Worm (Caenorhabditis elegans): ENCODE data around the gene cdh-5.

Gene cdh-5

ce11 chrIV:8629609-8630052, 39.1 kb upstream of the cdh-5 start:
- TF ChIP-seq sma-3 (GFP tag; optimal IDR thresholded peaks at IDR 0.05) (no peak), elt-1 (tag; optimal IDR thresholded peaks at IDR 0.05) (no peak), ZK546.5 (tag; optimal IDR thresholded peaks at IDR 0.05) (no peak), lin-13 (GFP tag; optimal IDR thresholded peaks at IDR 0.05) (no peak), mbf-1 (tag; optimal IDR thresholded peaks at IDR 0.05) (no peak), skn-1 (tag; optimal IDR thresholded peaks at IDR 0.05) (no peak), nhr-12 (tag; optimal IDR thresholded peaks at IDR 0.05) (no peak), nhr-77 (tag; optimal IDR thresholded peaks at IDR 0.05) (no peak), nhr-6 (tag; optimal IDR thresholded peaks at IDR 0.05) (no peak), nhr-10 (tag; optimal IDR thresholded peaks at IDR 0.05) (no peak), alr-1 (tag; optimal IDR thresholded peaks at IDR 0.05) (no peak), ceh-16 (tag; optimal IDR thresholded peaks at IDR 0.05) (no peak), elt-3 (tag; optimal IDR thresholded peaks at IDR 0.05) (no peak), C34F6.9 (tag; optimal IDR thresholded peaks at IDR 0.05) (peak; percentile 59), nhr-129 (tag; optimal IDR thresholded peaks at IDR 0.05) (peak; percentile 83), ztf-1 (GFP tag; conservative IDR thresholded peaks at IDR 0.05) (no peak), nhr-25 (tag; optimal IDR thresholded peaks at IDR 0.05) (no peak), unc-62 (GFP tag; optimal IDR thresholded peaks at IDR 0.05) (no peak), lin-39 (tag; optimal IDR thresholded peaks at IDR 0.05) (no peak), R02D3.7 (tag; optimal IDR thresholded peaks at IDR 0.05) (no peak), nhr-11 (tag; optimal IDR thresholded peaks at IDR 0.05) (no peak), crh-2 (tag; optimal IDR thresholded peaks at IDR 0.05) (peak; percentile 59), ama-1 (optimal IDR thresholded peaks at IDR 0.05) (no peak), mdl-1 (tag; optimal IDR thresholded peaks at IDR 0.05) (peak in 1 of 2 experiments; percentile 36), blmp-1 (tag; optimal IDR thresholded peaks at IDR 0.05; ENCODE audit: insufficient read depth) (no peak), F13H6.1 (tag; optimal IDR thresholded peaks at IDR 0.05) (peak; percentile 86), sem-4 (tag; optimal IDR thresholded peaks at IDR 0.05) (peak; percentile 56), lsy-2 (tag; optimal IDR thresholded peaks at IDR 0.05) (peak; percentile 35 to 59), sma-9 (GFP tag; optimal IDR thresholded peaks at IDR 0.05) (peak; percentile 63), sma-9 (tag; optimal IDR thresholded peaks at IDR 0.05) (no peak), unc-39 (tag; optimal IDR thresholded peaks at IDR 0.05) (no peak), ztf-11 (tag; optimal IDR thresholded peaks at IDR 0.05) (no peak), nhr-237 (tag; optimal IDR thresholded peaks at IDR 0.05) (no peak), ztf-4 (tag; optimal IDR thresholded peaks at IDR 0.05) (peak; percentile 61), peb-1 (tag; optimal IDR thresholded peaks at IDR 0.05) (no peak), Y55F3AM.14 (GFP tag; optimal IDR thresholded peaks at IDR 0.05) (no peak), lin-11 (tag; optimal IDR thresholded peaks at IDR 0.05) (no peak), unc-55 (GFP tag; optimal IDR thresholded peaks at IDR 0.05) (peak; percentile 65), ceh-82 (tag; optimal IDR thresholded peaks at IDR 0.05) (no peak), egl-27 (tag; optimal IDR thresholded peaks at IDR 0.05) (no peak), dmd-4 (tag; optimal IDR thresholded peaks at IDR 0.05) (no peak), aly-2 (tag; optimal IDR thresholded peaks at IDR 0.05) (no peak), snpc-4 (tag; optimal IDR thresholded peaks at IDR 0.05) (peak; percentile 39), nhr-21 (tag; optimal IDR thresholded peaks at IDR 0.05) (no peak), zag-1 (tag; optimal IDR thresholded peaks at IDR 0.05) (no peak), fos-1 (tag; optimal IDR thresholded peaks at IDR 0.05) (no peak), gmeb-1 (tag; optimal IDR thresholded peaks at IDR 0.05) (no peak), nhr-23 (tag; optimal IDR thresholded peaks at IDR 0.05) (no peak), mab-5 (tag; optimal IDR thresholded peaks at IDR 0.05) (no peak)

Data from whole organism, L2 larva.